Worm (Caenorhabditis elegans): ENCODE measurements around the gene C01C10.2.

DNA sequence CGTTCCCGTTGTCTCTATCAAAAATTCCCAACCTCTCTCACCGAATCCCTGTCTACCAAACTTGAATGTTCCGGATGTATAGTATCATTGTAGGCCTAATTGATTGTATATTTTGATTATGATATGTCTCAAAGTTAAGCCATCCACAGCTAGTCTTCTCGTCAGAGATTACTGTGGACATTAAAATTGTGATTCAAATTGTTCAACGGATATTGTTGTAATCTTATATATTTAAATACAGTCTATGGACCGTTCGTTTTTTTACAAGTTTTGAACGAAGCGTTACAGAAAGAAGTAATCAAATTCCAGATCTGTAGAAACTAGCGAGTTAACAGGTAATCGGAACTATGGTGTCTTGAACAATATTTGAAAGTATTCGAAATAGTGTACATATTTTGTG, 42.8 kb upstream of the C01C10.2 start, which contains the start of gene F48E3.9:
- TF ChIP-seq nhr-67 (tag; optimal IDR thresholded peaks at IDR 0.05) (no peak), fos-1 (tag; optimal IDR thresholded peaks at IDR 0.05) (no peak), ama-1 (optimal IDR thresholded peaks at IDR 0.05) (no peak), unc-62 (GFP tag; optimal IDR thresholded peaks at IDR 0.05) (no peak), mdl-1 (tag; optimal IDR thresholded peaks at IDR 0.05) (no peak), tbx-2 (tag; optimal IDR thresholded peaks at IDR 0.05) (no peak)

Data from whole organism, L3 larva.